Worm (Caenorhabditis elegans): ENCODE data around the gene Y46D2A.3.
A peak's percentile ranks its signal among the peaks of the same experiment; 100 is the strongest.

Y46D2A.3 gene

ce11 chrII:3343714-3344113 lies 16.7 kb upstream of the Y46D2A.3 start, which contains the start of gene F14D2.15:
TSS of gene F14D2.15 (minus strand) at chrII:3343814.
- peak; percentile 49 for TF ChIP-seq ceh-28 (tag; optimal IDR thresholded peaks at IDR 0.05)
- TF ChIP-seq zip-2 (tag; optimal IDR thresholded peaks at IDR 0.05) = no peak
- TF ChIP-seq Y75B8A.6 (GFP tag; IDR thresholded peaks at IDR 0.05) = no peak

ce11 chrII:3341989-3342388 lies 15.0 kb upstream of the Y46D2A.3 start, which contains the start of gene F14D2.11:
TSS of gene F14D2.11 (minus strand) at chrII:3342089.
- no peak for TF ChIP-seq nhr-76 (tag; optimal IDR thresholded peaks at IDR 0.05)
- TF ChIP-seq F26F4.8 (GFP tag; conservative IDR thresholded peaks at IDR 0.05) = no peak
- TF ChIP-seq hlh-30 (tag; optimal IDR thresholded peaks at IDR 0.05; ENCODE audit: insufficient read depth) = no peak
- TF ChIP-seq skn-1 (tag; optimal IDR thresholded peaks at IDR 0.05) = no peak
- no peak for TF ChIP-seq ceh-32 (tag; optimal IDR thresholded peaks at IDR 0.05; ENCODE audit: poor library complexity)
- no peak for TF ChIP-seq F10B5.3 (tag; optimal IDR thresholded peaks at IDR 0.05)
- TF ChIP-seq egl-27 (tag; optimal IDR thresholded peaks at IDR 0.05) = no peak
- no peak for TF ChIP-seq gei-8 (GFP tag; optimal IDR thresholded peaks at IDR 0.05)
- no peak for TF ChIP-seq F37D6.2 (tag; optimal IDR thresholded peaks at IDR 0.05)
- TF ChIP-seq nhr-28 (tag; optimal IDR thresholded peaks at IDR 0.05) = no peak
- TF ChIP-seq ZK546.5 (tag; optimal IDR thresholded peaks at IDR 0.05) = no peak
- no peak for TF ChIP-seq spr-3 (GFP tag; optimal IDR thresholded peaks at IDR 0.05)
- TF ChIP-seq nhr-42 (GFP tag; IDR thresholded peaks at IDR 0.05) = no peak
- no peak for TF ChIP-seq F49E8.2 (tag; optimal IDR thresholded peaks at IDR 0.05; ENCODE audit: borderline replicate concordance)
- TF ChIP-seq hlh-11 (tag; optimal IDR thresholded peaks at IDR 0.05) = no peak
- no peak for TF ChIP-seq madf-9 (GFP tag; conservative IDR thresholded peaks at IDR 0.05)

ce11 chrII:3340818-3341217 lies 13.8 kb upstream of the Y46D2A.3 start:
- TF ChIP-seq hlh-30 (tag; optimal IDR thresholded peaks at IDR 0.05; ENCODE audit: insufficient read depth) = no peak
- TF ChIP-seq set-16 (GFP tag; IDR thresholded peaks at IDR 0.05) = peak; percentile 87

- no peak for TF ChIP-seq aly-2 (tag; optimal IDR thresholded peaks at IDR 0.05)
- TF ChIP-seq ceh-44 (GFP tag; IDR thresholded peaks at IDR 0.05) = no peak
- TF ChIP-seq T20F7.1 (GFP tag; optimal IDR thresholded peaks at IDR 0.05) = no peak
- no peak for TF ChIP-seq F37D6.2 (tag; optimal IDR thresholded peaks at IDR 0.05)
- no peak for TF ChIP-seq lin-15B (tag; optimal IDR thresholded peaks at IDR 0.05)
- no peak for TF ChIP-seq nhr-10 (tag; optimal IDR thresholded peaks at IDR 0.05)
- no peak for TF ChIP-seq php-3 (GFP tag; IDR thresholded peaks at IDR 0.05)
- TF ChIP-seq nhr-76 (tag; optimal IDR thresholded peaks at IDR 0.05) = no peak
- TF ChIP-seq tag-97 (GFP tag; IDR thresholded peaks at IDR 0.05) = no peak
- no peak for TF ChIP-seq ztf-11 (tag; optimal IDR thresholded peaks at IDR 0.05)
- no peak for TF ChIP-seq lim-7 (GFP tag; IDR thresholded peaks at IDR 0.05)
- TF ChIP-seq saeg-2 (GFP tag; IDR thresholded peaks at IDR 0.05) = no peak
- TF ChIP-seq daf-16 (GFP tag; optimal IDR thresholded peaks at IDR 0.05) = no peak
- TF ChIP-seq daf-16 (tag; optimal IDR thresholded peaks at IDR 0.05) = no peak
These were observed 13.2 kb upstream of the Y46D2A.3 start, which contains the start of gene F14D2.5 for ce11 chrII:3340251-3340650. TSS of gene F14D2.5 (plus strand) at chrII:3340551.

ce11 chrII:3338556-3338955 lies 11.6 kb upstream of the Y46D2A.3 start, which contains the start of gene F14D2.7:
TSS of gene F14D2.7 (minus strand) at chrII:3338656.
- TF ChIP-seq zfp-2 (tag; optimal IDR thresholded peaks at IDR 0.05) (no peak), hmg-1.1 (GFP tag; IDR thresholded peaks at IDR 0.05) (no peak), unc-62 (GFP tag; optimal IDR thresholded peaks at IDR 0.05 in 1 of 2) (peak in 1 of 2 experiments; percentile 31), unc-62 (tag; optimal IDR thresholded peaks at IDR 0.05) (no peak), aha-1 (tag) (peak; percentile 79), F49E8.2 (tag; optimal IDR thresholded peaks at IDR 0.05; ENCODE audit: borderline replicate concordance) (no peak)
